Fruit fly (Drosophila melanogaster) whole organism, embryonic: ENCODE data around the gene witty.

Experiments used
- Adf1 ChIP-seq: fragments of 200-800 bp; sonication (Bioruptor generic); IDR thresholded peaks from 2 replicates; pipeline ENCODE4 v1.3.6; 2022; ENCODE audit warnings: missing biosample characterization, missing genetic modification characterization
- Antp ChIP-seq: fragments of 200-800 bp; sonication (Bioruptor generic); optimal IDR thresholded peaks from 3 replicates; lab custom pipeline; 2016; ENCODE audit warnings: missing biosample characterization, missing genetic modification characterization
- Asciz ChIP-seq: fragments of 200-800 bp; sonication (Bioruptor generic); optimal IDR thresholded peaks from 2 replicates; lab custom pipeline; 2017; ENCODE audit warnings: missing biosample characterization, mild to moderate bottlenecking, missing genetic modification characterization, missing genetic modification reagents
- CG10321 ChIP-seq: fragments of 200-800 bp; sonication (Bioruptor generic); IDR thresholded peaks from 2 replicates; pipeline ENCODE4 v1.3.6; 2022; ENCODE audit warnings: missing biosample characterization, missing genetic modification characterization
- CG11723 ChIP-seq: fragments of 200-800 bp; sonication (Bioruptor generic); optimal IDR thresholded peaks from 2 replicates; lab custom pipeline; 2017; ENCODE audit warnings: missing biosample characterization, mild to moderate bottlenecking, missing genetic modification characterization
- CG12104 ChIP-seq: fragments of 200-800 bp; sonication (Bioruptor generic); optimal IDR thresholded peaks from 3 replicates; lab custom pipeline; 2016; ENCODE audit warnings: missing biosample characterization, missing genetic modification characterization
- CG12155 ChIP-seq: fragments of 200-800 bp; sonication (Bioruptor generic); optimal IDR thresholded peaks from 3 replicates; lab custom pipeline; 2016; ENCODE audit warnings: missing biosample characterization, missing genetic modification characterization
- CG12391 ChIP-seq: fragments of 200-800 bp; sonication (Bioruptor generic); optimal IDR thresholded peaks from 3 replicates; lab custom pipeline; 2018; ENCODE audit warnings: missing biosample characterization, mild to moderate bottlenecking, missing genetic modification characterization, moderate library complexity
- CG12942 ChIP-seq: fragments of 200-800 bp; sonication (Bioruptor generic); optimal IDR thresholded peaks from 3 replicates; lab custom pipeline; 2016; ENCODE audit warnings: missing biosample characterization, missing genetic modification characterization
- CG14050 ChIP-seq: fragments of 200-800 bp; sonication (Bioruptor generic); IDR thresholded peaks from 3 replicates; pipeline ENCODE4 v1.3.6; 2022; ENCODE audit warnings: missing biosample characterization, missing genetic modification characterization
- CG14710 ChIP-seq: fragments of 200-800 bp; sonication (Bioruptor generic); optimal IDR thresholded peaks from 3 replicates; lab custom pipeline; 2019; ENCODE audit warnings: missing biosample characterization, mild to moderate bottlenecking, missing genetic modification characterization, moderate library complexity
- CG15269 ChIP-seq: fragments of 200-800 bp; sonication (Bioruptor generic); optimal IDR thresholded peaks from 2 replicates; lab custom pipeline; 2018; ENCODE audit warnings: missing biosample characterization, mild to moderate bottlenecking, missing genetic modification characterization, moderate library complexity
- CG15514 ChIP-seq: fragments of 200-800 bp; sonication (Bioruptor generic); optimal IDR thresholded peaks from 3 replicates; lab custom pipeline; 2017; ENCODE audit warnings: missing biosample characterization, missing genetic modification characterization, mild to moderate bottlenecking, moderate library complexity, missing genetic modification reagents
- CG15601 ChIP-seq: fragments of 200-800 bp; sonication (Bioruptor generic); optimal IDR thresholded peaks from 3 replicates; lab custom pipeline; 2019; ENCODE audit warnings: missing biosample characterization, mild to moderate bottlenecking, missing genetic modification characterization, moderate library complexity
- CG1602 ChIP-seq: fragments of 200-800 bp; sonication (Bioruptor generic); optimal IDR thresholded peaks from 3 replicates; lab custom pipeline; 2016; ENCODE audit warnings: missing biosample characterization, missing genetic modification characterization
- CG16779 ChIP-seq: fragments of 200-800 bp; sonication (Bioruptor generic); IDR thresholded peaks from 2 replicates; pipeline ENCODE4 v1.3.6; 2022; ENCODE audit warnings: missing biosample characterization, missing genetic modification characterization
- CG17568 ChIP-seq: fragments of 200-800 bp; sonication (Bioruptor generic); optimal IDR thresholded peaks from 2 replicates; lab custom pipeline; 2018; ENCODE audit warnings: missing biosample characterization, mild to moderate bottlenecking, missing genetic modification characterization, moderate library complexity
- CG18599 ChIP-seq: fragments of 200-800 bp; sonication (Bioruptor generic); optimal IDR thresholded peaks from 3 replicates; lab custom pipeline; 2017; ENCODE audit warnings: missing biosample characterization, missing genetic modification characterization, mild to moderate bottlenecking, moderate library complexity, missing genetic modification reagents
- CG2116 ChIP-seq: fragments of 200-800 bp; sonication (Bioruptor generic); optimal IDR thresholded peaks from 3 replicates; lab custom pipeline; 2018; ENCODE audit warnings: missing biosample characterization, mild to moderate bottlenecking, missing genetic modification characterization
- CG32532 ChIP-seq: fragments of 200-800 bp; sonication (Bioruptor generic); IDR thresholded peaks from 2 replicates; pipeline ENCODE4 v1.3.6; 2022; ENCODE audit warnings: missing biosample characterization, missing genetic modification characterization
- CG33213 ChIP-seq: fragments of 200-800 bp; sonication (Bioruptor generic); optimal IDR thresholded peaks from 3 replicates; lab custom pipeline; 2016; ENCODE audit warnings: missing biosample characterization, missing genetic modification characterization
- CG4854 ChIP-seq: fragments of 200-800 bp; sonication (Bioruptor generic); optimal IDR thresholded peaks from 2 replicates; lab custom pipeline; 2016; ENCODE audit warnings: missing biosample characterization, missing genetic modification characterization, inconsistent platforms
- CG9932 ChIP-seq: fragments of 200-800 bp; sonication (Bioruptor generic); IDR thresholded peaks from 2 replicates; pipeline ENCODE4 v1.3.6; 2022; ENCODE audit warnings: missing biosample characterization, missing genetic modification characterization
- Doc3 ChIP-seq: fragments of 200-800 bp; sonication (Bioruptor generic); IDR thresholded peaks from 3 replicates; pipeline ENCODE4 v1.3.6; 2022; ENCODE audit warnings: missing biosample characterization, missing genetic modification characterization; ENCODE audit not compliant: partially characterized antibody
- E2f1 ChIP-seq: fragments of 200-800 bp; sonication (Bioruptor generic); IDR thresholded peaks from 2 replicates; pipeline ENCODE4 v1.3.6; 2022; ENCODE audit warnings: missing biosample characterization, missing genetic modification characterization
- GATAe ChIP-seq: fragments of 200-800 bp; sonication (Bioruptor generic); conservative IDR thresholded peaks from 2 replicates; pipeline ENCODE4 v1.3.6; 2022; ENCODE audit warnings: missing biosample characterization, missing genetic modification characterization
- Hmx ChIP-seq: fragments of 200-800 bp; sonication (Bioruptor generic); optimal IDR thresholded peaks from 2 replicates; lab custom pipeline; 2016; ENCODE audit warnings: missing biosample characterization, missing genetic modification characterization
- Trl ChIP-seq, 3 experiments: fragments of >200 bp in 2 of 3; fragments of 200-800 bp in 1 of 3; sonication (Bioruptor generic) in 1 of 3; optimal IDR thresholded peaks; 2 replicates in 1 of 3; 3 replicates in 2 of 3; lab custom pipeline; 2016 to 2017; ENCODE audit warnings: missing biosample characterization in 1 of 3, missing genetic modification characterization in 1 of 3
- Xbp1 ChIP-seq: fragments of 200-800 bp; sonication (Bioruptor generic); optimal IDR thresholded peaks from 3 replicates; lab custom pipeline; 2016; ENCODE audit warnings: missing biosample characterization, mild to moderate bottlenecking, missing genetic modification characterization
- al ChIP-seq: fragments of 200-800 bp; sonication (Bioruptor generic); IDR thresholded peaks from 2 replicates; pipeline ENCODE4 v1.3.6; 2022; ENCODE audit warnings: missing biosample characterization, missing genetic modification characterization
- bigmax ChIP-seq: fragments of 200-800 bp; sonication (Bioruptor generic); optimal IDR thresholded peaks from 2 replicates; lab custom pipeline; 2018; ENCODE audit warnings: missing biosample characterization, mild to moderate bottlenecking, missing genetic modification characterization
- dpn ChIP-seq, 2 experiments: fragments of 200-800 bp; sonication (Bioruptor generic); optimal IDR thresholded peaks; 3 replicates each; lab custom pipeline; 2016; ENCODE audit warnings: missing biosample characterization in 2 of 2, missing genetic modification characterization in 2 of 2
- emc ChIP-seq: fragments of 200-800 bp; sonication (Bioruptor generic); optimal IDR thresholded peaks from 2 replicates; lab custom pipeline; 2016; ENCODE audit warnings: missing biosample characterization, missing genetic modification characterization
- gcm ChIP-seq: fragments of 200-800 bp; sonication (Bioruptor generic); optimal IDR thresholded peaks from 2 replicates; lab custom pipeline; 2019; ENCODE audit warnings: missing biosample characterization, mild to moderate bottlenecking, missing genetic modification characterization, moderate library complexity
- hkb ChIP-seq, 2 experiments: fragments of 200-800 bp in 1 of 2; fragments of >200 bp in 1 of 2; sonication (Bioruptor generic) in 1 of 2; IDR thresholded peaks in 1 of 2; optimal IDR thresholded peaks in 1 of 2; 2 replicates each; pipeline versions ENCODE4 v1.3.6 to Lab custom; 2017 to 2022; ENCODE audit warnings: missing biosample characterization in 1 of 2, missing genetic modification characterization in 1 of 2
- inv ChIP-seq: fragments of 200-800 bp; sonication (Bioruptor generic); IDR thresholded peaks from 2 replicates; pipeline ENCODE4 v1.3.6; 2022; ENCODE audit warnings: missing biosample characterization, missing genetic modification characterization; ENCODE audit not compliant: partially characterized antibody
- jumu ChIP-seq: fragments of 200-800 bp; sonication (Bioruptor generic); optimal IDR thresholded peaks from 3 replicates; lab custom pipeline; 2016; ENCODE audit warnings: missing biosample characterization, missing genetic modification characterization
- ken ChIP-seq: fragments of 200-800 bp; sonication (Bioruptor generic); IDR thresholded peaks from 3 replicates; pipeline ENCODE4 v1.3.6; 2022; ENCODE audit warnings: missing biosample characterization, missing genetic modification characterization
- kni ChIP-seq: fragments of 200-800 bp; sonication (Bioruptor generic); optimal IDR thresholded peaks from 3 replicates; lab custom pipeline; 2017; ENCODE audit warnings: mild to moderate bottlenecking, missing biosample characterization, missing genetic modification reagents, missing genetic modification characterization
- mam ChIP-seq: fragments of 200-800 bp; sonication (Bioruptor generic); optimal IDR thresholded peaks from 3 replicates; lab custom pipeline; 2016; ENCODE audit warnings: missing biosample characterization, missing genetic modification characterization
- mld ChIP-seq: fragments of 200-800 bp; sonication (Bioruptor generic); IDR thresholded peaks from 3 replicates; pipeline ENCODE4 v1.3.6; 2022; ENCODE audit warnings: missing biosample characterization, missing genetic modification characterization; ENCODE audit not compliant: partially characterized antibody
- p53 ChIP-seq: fragments of 200-800 bp; sonication (Bioruptor generic); optimal IDR thresholded peaks from 2 replicates; lab custom pipeline; 2016; ENCODE audit warnings: missing biosample characterization, missing genetic modification characterization
- psq ChIP-seq: fragments of 200-800 bp; sonication (Bioruptor generic); optimal IDR thresholded peaks from 2 replicates; lab custom pipeline; 2017; ENCODE audit warnings: missing biosample characterization, missing genetic modification characterization
- rib ChIP-seq: fragments of 200-800 bp; sonication (Bioruptor generic); IDR thresholded peaks from 2 replicates; pipeline ENCODE4 v1.3.6; 2022; ENCODE audit warnings: missing biosample characterization, missing genetic modification characterization
- salm ChIP-seq: fragments of 200-800 bp; sonication (Bioruptor generic); optimal IDR thresholded peaks from 2 replicates; lab custom pipeline; 2018; ENCODE audit warnings: missing biosample characterization, mild to moderate bottlenecking, missing genetic modification characterization
- tgo ChIP-seq: fragments of 200-800 bp; sonication (Bioruptor generic); IDR thresholded peaks from 3 replicates; pipeline ENCODE4 v1.3.6; 2022; ENCODE audit warnings: missing biosample characterization, missing genetic modification characterization
- trem ChIP-seq: fragments of 200-800 bp; optimal IDR thresholded peaks from 3 replicates; lab custom pipeline; 2019; ENCODE audit warnings: missing biosample characterization, mild to moderate bottlenecking, missing genetic modification characterization, moderate library complexity
- vfl ChIP-seq: fragments of 200-800 bp; sonication (Bioruptor generic); optimal IDR thresholded peaks from 2 replicates; lab custom pipeline; 2016; ENCODE audit warnings: missing biosample characterization, missing genetic modification characterization

witty gene

DNA sequence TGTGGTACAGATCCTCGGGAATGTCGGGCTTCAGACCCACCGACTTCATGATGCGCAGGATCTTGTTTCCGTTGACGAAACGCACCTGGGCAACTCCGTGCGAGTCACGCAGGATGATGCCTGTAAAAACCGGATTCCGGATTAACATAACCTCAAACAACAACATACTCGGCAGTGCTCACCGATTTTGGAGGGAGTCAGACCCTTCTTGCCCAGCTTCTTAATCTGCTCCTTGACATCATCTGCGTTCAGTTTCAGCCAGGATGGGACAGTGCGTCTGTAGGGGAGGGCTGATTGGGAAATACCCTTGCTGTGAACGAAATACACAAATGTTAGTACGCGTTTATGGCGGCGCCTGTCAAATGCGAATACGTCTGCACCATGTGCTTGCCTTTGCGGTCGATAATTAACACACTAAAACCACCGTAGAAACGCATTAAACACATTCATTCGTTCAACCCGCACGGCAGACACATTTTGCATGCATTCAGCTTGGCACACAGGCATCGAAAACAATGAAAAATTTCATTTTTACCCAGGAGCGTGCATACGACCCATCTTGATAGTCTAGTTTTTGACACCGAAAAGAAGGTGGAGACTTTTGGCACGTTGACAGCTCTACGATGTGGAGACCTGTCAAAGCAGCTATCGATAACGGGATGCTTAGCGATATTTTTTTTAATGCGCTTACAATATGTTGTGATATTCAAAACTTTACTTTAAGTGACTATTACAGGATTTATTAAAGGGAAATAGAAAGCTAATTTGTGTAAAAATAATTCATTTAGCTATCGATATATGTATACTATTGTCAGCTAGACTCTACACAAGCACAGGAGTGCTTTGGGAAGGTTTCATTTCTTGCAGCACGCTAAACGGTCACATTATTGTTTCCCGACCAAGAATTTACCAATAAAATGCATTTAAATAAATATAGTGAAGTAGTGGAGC is 26.2 kb downstream of the witty start, which contains the start of the genes RpS13 and CSN8 (continued):
- TF ChIP-seq psq (GFP tag; lab: Kevin White, UChicago) (no peak), kni (GFP tag; lab: Kevin White, UChicago) (peak; percentile 66), Asciz (GFP tag; lab: Kevin White, UChicago) (peak; percentile 37), CG14050 (GFP tag; lab: Robert Waterston, UW) (no peak), CG32532 (GFP tag; lab: Robert Waterston, UW) (no peak), rib (GFP tag; lab: Robert Waterston, UW) (no peak), CG12155 (GFP tag; lab: Kevin White, UChicago) (no peak), bigmax (GFP tag; lab: Kevin White, UChicago) (peak; percentile 95), CG9932 (GFP tag; lab: Robert Waterston, UW) (no peak), Antp (GFP tag; lab: Kevin White, UChicago) (no peak), emc (GFP tag; lab: Kevin White, UChicago) (no peak), Hmx (no peak), CG12942 (no peak), hkb (optimal IDR thresholded peaks at IDR 0.05; lab: Kevin White, UChicago) (no peak), hkb (GFP tag; IDR thresholded peaks at IDR 0.05; lab: Robert Waterston, UW) (0 out of 2 replicates have a peak, but pooled peaks have one; percentile 12), CG15514 (GFP tag; lab: Kevin White, UChicago) (peak; percentile 60), CG14710 (peak; percentile 75), Doc3 (GFP tag; lab: Robert Waterston, UW) (peak; percentile 93), p53 (no peak), trem (peak; percentile 87), vfl (GFP tag; lab: Kevin White, UChicago) (no peak), CG2116 (GFP tag; lab: Kevin White, UChicago) (peak; percentile 98), CG1602 (GFP tag; lab: Kevin White, UChicago) (no peak), CG15269 (no peak), salm (tag; lab: Kevin White, UChicago) (peak; percentile 4), CG15601 (tag; lab: Kevin White, UChicago) (peak; percentile 31), CG33213 (GFP tag; lab: Kevin White, UChicago) (peak; percentile 28), CG18599 (GFP tag; lab: Kevin White, UChicago) (peak; percentile 20), jumu (no peak), gcm (peak; percentile 3), GATAe (GFP tag; lab: Robert Waterston, UW) (no peak), Xbp1 (GFP tag; lab: Kevin White, UChicago) (no peak), CG12104 (GFP tag; lab: Kevin White, UChicago) (no peak), Adf1 (no peak), CG17568 (peak; percentile 33), mld (GFP tag; lab: Robert Waterston, UW) (peak; percentile 75; the same call in 2 of the 3 replicates), tgo (GFP tag; lab: Robert Waterston, UW) (no peak), ken (GFP tag; lab: Robert Waterston, UW) (no peak), al (no peak), CG12391 (tag; lab: Kevin White, UChicago) (peak; percentile 41), dpn (GFP tag; optimal IDR thresholded peaks at IDR 0.05; lab: Kevin White, UChicago) (no peak), E2f1 (GFP tag; lab: Robert Waterston, UW) (no peak), CG16779 (0 out of 2 replicates have a peak, but pooled peaks have one; percentile 31), CG4854 (GFP tag; lab: Kevin White, UChicago) (no peak), Trl (optimal IDR thresholded peaks at IDR 0.05; lab: Kevin White, UChicago) (no peak), Trl (GFP tag; optimal IDR thresholded peaks at IDR 0.05; lab: Kevin White, UChicago) (no peak), mam (no peak), CG11723 (GFP tag; lab: Kevin White, UChicago) (no peak), CG10321 (no peak), inv (GFP tag; lab: Robert Waterston, UW) (peak; percentile 88)
